Worm (Caenorhabditis elegans) whole organism, late embryonic: ENCODE results near the gene srh-59.

Experiments used
- C38D4.7 ChIP-seq: fragments of 200-800 bp; sonication (Bioruptor generic); optimal IDR thresholded peaks from 2 replicates; lab custom pipeline; 2018; ENCODE audit warnings: mild to moderate bottlenecking, missing genetic modification characterization, moderate library complexity, missing compliant biosample characterization
- K09A11.1 ChIP-seq: sonication (generic microtip); optimal IDR thresholded peaks from 2 replicates; lab custom pipeline; 2017; ENCODE audit warnings: antibody characterized with exemption, mild to moderate bottlenecking, missing genetic modification characterization, missing compliant biosample characterization; ENCODE audit not compliant: insufficient read depth
- T23F11.4 ChIP-seq: fragments of 200-800 bp; sonication (Bioruptor generic); optimal IDR thresholded peaks from 2 replicates; lab custom pipeline; 2018; ENCODE audit warnings: mild to moderate bottlenecking, missing genetic modification characterization, missing compliant biosample characterization
- Y22D7AL.16 ChIP-seq: sonication (generic microtip); optimal IDR thresholded peaks from 2 replicates; lab custom pipeline; 2016; ENCODE audit warnings: missing genetic modification characterization, missing compliant biosample characterization
- ama-1 ChIP-seq: fragments of 150-350 bp; optimal IDR thresholded peaks from 2 replicates; lab custom pipeline; 2014
- ceh-19 ChIP-seq: fragments of 200-800 bp; sonication (Bioruptor generic); optimal IDR thresholded peaks from 2 replicates; lab custom pipeline; 2018; ENCODE audit warnings: mild to moderate bottlenecking, missing genetic modification characterization, missing compliant biosample characterization
- ceh-9 ChIP-seq: sonication (generic microtip); optimal IDR thresholded peaks from 2 replicates; lab custom pipeline; 2016; ENCODE audit warnings: mild to moderate bottlenecking, missing genetic modification characterization, inconsistent platforms, missing compliant biosample characterization
- lim-6 ChIP-seq: sonication (generic microtip); optimal IDR thresholded peaks from 2 replicates; lab custom pipeline; 2016; ENCODE audit warnings: missing genetic modification characterization, missing compliant biosample characterization
- npax-4 ChIP-seq: sonication (generic microtip); optimal IDR thresholded peaks from 2 replicates; lab custom pipeline; 2016; ENCODE audit warnings: missing genetic modification characterization, missing compliant biosample characterization
- pha-4 ChIP-seq: fragments of 150-350 bp; optimal IDR thresholded peaks from 2 replicates; lab custom pipeline; 2018; ENCODE audit warnings: missing biosample characterization, missing genetic modification reagents, missing genetic modification characterization
- pqm-1 ChIP-seq: sonication (generic microtip); optimal IDR thresholded peaks from 2 replicates; lab custom pipeline; 2016; ENCODE audit warnings: missing genetic modification characterization, missing compliant biosample characterization
- tbx-2 ChIP-seq: sonication (generic microtip); optimal IDR thresholded peaks from 2 replicates; lab custom pipeline; 2016; ENCODE audit warnings: missing genetic modification characterization, missing compliant biosample characterization
- unc-86 ChIP-seq: sonication (generic microtip); optimal IDR thresholded peaks from 2 replicates; lab custom pipeline; 2016; ENCODE audit warnings: missing genetic modification characterization, missing compliant biosample characterization

- no peak for TF ChIP-seq T23F11.4 (GFP tag; lab: Kevin White, UChicago)
- TF ChIP-seq ama-1 = no peak
- TF ChIP-seq Y22D7AL.16 = no peak
- no peak for TF ChIP-seq ceh-19 (GFP tag; lab: Kevin White, UChicago)
- no peak for TF ChIP-seq unc-86
- TF ChIP-seq K09A11.1 (tag; lab: Kevin White, UChicago) = no peak
- TF ChIP-seq C38D4.7 (GFP tag; lab: Kevin White, UChicago) = no peak
- no peak for TF ChIP-seq ceh-9 (tag; lab: Kevin White, UChicago)
- TF ChIP-seq pha-4 (tag; lab: Kevin White, UChicago) = no peak
- no peak for TF ChIP-seq tbx-2 (tag; lab: Kevin White, UChicago)
- no peak for TF ChIP-seq lim-6 (tag; lab: Kevin White, UChicago)
- no peak for TF ChIP-seq npax-4 (tag; lab: Kevin White, UChicago)
- no peak for TF ChIP-seq pqm-1 (tag; lab: Kevin White, UChicago)
These were observed 20.3 kb upstream of the srh-59 start, which contains the start of gene W10G11.2 for ce11 chrII:3561561-3561960.
